Fruit fly (Drosophila melanogaster) whole organism, embryonic: ENCODE results near the gene Muc91C.

ENCODE experiments used
- Ada2b ChIP-seq: fragments of 200-800 bp; sonication (Bioruptor generic); IDR thresholded peaks from 2 replicates; pipeline ENCODE4 v1.3.6; 2022; ENCODE audit warnings: missing biosample characterization, missing genetic modification characterization
- CG11504 ChIP-seq: fragments of 200-800 bp; sonication (Bioruptor generic); optimal IDR thresholded peaks from 3 replicates; lab custom pipeline; 2019; ENCODE audit warnings: missing biosample characterization, mild to moderate bottlenecking, missing genetic modification characterization, moderate library complexity
- CG15696 ChIP-seq: fragments of 200-800 bp; sonication (Bioruptor generic); optimal IDR thresholded peaks from 2 replicates; lab custom pipeline; 2019; ENCODE audit warnings: missing biosample characterization, mild to moderate bottlenecking, missing genetic modification characterization, moderate library complexity
- CG1602 ChIP-seq: fragments of 200-800 bp; sonication (Bioruptor generic); optimal IDR thresholded peaks from 3 replicates; lab custom pipeline; 2016; ENCODE audit warnings: missing biosample characterization, missing genetic modification characterization
- CG1647 ChIP-seq: fragments of 200-800 bp; sonication (Bioruptor generic); optimal IDR thresholded peaks from 3 replicates; lab custom pipeline; 2016; ENCODE audit warnings: missing biosample characterization, missing genetic modification characterization
- CG16813 ChIP-seq: fragments of 200-800 bp; sonication (Bioruptor generic); IDR thresholded peaks from 3 replicates; pipeline ENCODE4 v1.3.6; 2022; ENCODE audit warnings: missing biosample characterization, missing genetic modification characterization; ENCODE audit not compliant: partially characterized antibody
- CG17328 ChIP-seq: fragments of 200-800 bp; sonication (Bioruptor generic); IDR thresholded peaks from 2 replicates; pipeline ENCODE4 v1.3.6; 2022; ENCODE audit warnings: missing biosample characterization, missing genetic modification characterization
- CG17829 ChIP-seq: fragments of 200-800 bp; optimal IDR thresholded peaks from 2 replicates; lab custom pipeline; 2019; ENCODE audit warnings: missing biosample characterization, mild to moderate bottlenecking, missing genetic modification characterization, moderate library complexity
- CG17912 ChIP-seq: fragments of 200-800 bp; sonication (Bioruptor generic); optimal IDR thresholded peaks from 2 replicates; lab custom pipeline; 2018; ENCODE audit warnings: missing biosample characterization, mild to moderate bottlenecking, missing genetic modification characterization
- CG31224 ChIP-seq: fragments of 200-800 bp; sonication (Bioruptor generic); IDR thresholded peaks from 2 replicates; pipeline ENCODE4 v1.3.6; 2022; ENCODE audit warnings: missing biosample characterization, missing genetic modification characterization
- CG4424 ChIP-seq: fragments of 200-800 bp; sonication (Bioruptor generic); optimal IDR thresholded peaks from 3 replicates; lab custom pipeline; 2016; ENCODE audit warnings: missing biosample characterization, missing genetic modification characterization
- CG4854 ChIP-seq: fragments of 200-800 bp; sonication (Bioruptor generic); optimal IDR thresholded peaks from 2 replicates; lab custom pipeline; 2016; ENCODE audit warnings: missing biosample characterization, missing genetic modification characterization, inconsistent platforms
- CG6854 ChIP-seq: fragments of 200-800 bp; sonication (Bioruptor generic); optimal IDR thresholded peaks from 3 replicates; lab custom pipeline; 2017; ENCODE audit warnings: missing biosample characterization, mild to moderate bottlenecking, missing genetic modification characterization
- CG8281 ChIP-seq: fragments of 200-800 bp; sonication (Bioruptor generic); optimal IDR thresholded peaks from 2 replicates; lab custom pipeline; 2018; ENCODE audit warnings: missing biosample characterization, mild to moderate bottlenecking, missing genetic modification characterization, moderate library complexity
- CG9437 ChIP-seq: fragments of 200-800 bp; sonication (Bioruptor generic); optimal IDR thresholded peaks from 2 replicates; lab custom pipeline; 2018; ENCODE audit warnings: missing biosample characterization, mild to moderate bottlenecking, missing genetic modification characterization
- CG9727 ChIP-seq: fragments of 200-800 bp; sonication (Bioruptor generic); optimal IDR thresholded peaks from 3 replicates; lab custom pipeline; 2017; ENCODE audit warnings: missing biosample characterization, mild to moderate bottlenecking, missing genetic modification characterization
- Deaf1 ChIP-seq: fragments of 200-800 bp; optimal IDR thresholded peaks from 3 replicates; lab custom pipeline; 2019; ENCODE audit warnings: missing biosample characterization, mild to moderate bottlenecking, missing genetic modification characterization, moderate library complexity
- Dll ChIP-seq: fragments of 200-800 bp; sonication (Bioruptor generic); IDR thresholded peaks from 4 replicates; pipeline ENCODE4 v1.3.6; 2022; ENCODE audit warnings: missing biosample characterization, missing genetic modification characterization; ENCODE audit not compliant: partially characterized antibody
- Doc3 ChIP-seq: fragments of 200-800 bp; sonication (Bioruptor generic); IDR thresholded peaks from 3 replicates; pipeline ENCODE4 v1.3.6; 2022; ENCODE audit warnings: missing biosample characterization, missing genetic modification characterization; ENCODE audit not compliant: partially characterized antibody
- Fer1 ChIP-seq: fragments of 200-800 bp; sonication (Bioruptor generic); optimal IDR thresholded peaks from 2 replicates; lab custom pipeline; 2017; ENCODE audit warnings: missing biosample characterization, mild to moderate bottlenecking, missing genetic modification characterization
- Hr3 ChIP-seq: fragments of 200-800 bp; sonication (Bioruptor generic); optimal IDR thresholded peaks from 3 replicates; lab custom pipeline; 2016; ENCODE audit warnings: missing biosample characterization, missing genetic modification characterization
- Max ChIP-seq: fragments of 200-800 bp; sonication (Bioruptor generic); optimal IDR thresholded peaks from 2 replicates; lab custom pipeline; 2016; ENCODE audit warnings: missing biosample characterization, mild to moderate bottlenecking, missing genetic modification characterization
- Optix ChIP-seq: fragments of 200-800 bp; sonication (Bioruptor generic); IDR thresholded peaks from 3 replicates; pipeline ENCODE4 v1.3.6; 2022; ENCODE audit warnings: missing biosample characterization, missing genetic modification characterization
- PHDP ChIP-seq: fragments of 200-800 bp; sonication (Bioruptor generic); optimal IDR thresholded peaks from 3 replicates; lab custom pipeline; 2018; ENCODE audit warnings: missing biosample characterization, mild to moderate bottlenecking, missing genetic modification characterization, moderate library complexity
- Ravus ChIP-seq: fragments of 200-800 bp; sonication (Bioruptor generic); IDR thresholded peaks from 2 replicates; pipeline ENCODE4 v1.3.6; 2022; ENCODE audit warnings: missing biosample characterization, missing genetic modification characterization
- Trl ChIP-seq, 3 experiments: fragments of >200 bp in 2 of 3; fragments of 200-800 bp in 1 of 3; sonication (Bioruptor generic) in 1 of 3; optimal IDR thresholded peaks; 2 replicates in 1 of 3; 3 replicates in 2 of 3; lab custom pipeline; 2016 to 2017; ENCODE audit warnings: missing biosample characterization in 1 of 3, missing genetic modification characterization in 1 of 3
- corto ChIP-seq: fragments of 200-800 bp; sonication (Bioruptor generic); optimal IDR thresholded peaks from 2 replicates; lab custom pipeline; 2016; ENCODE audit warnings: missing biosample characterization, mild to moderate bottlenecking, missing genetic modification characterization, moderate library complexity
- ind ChIP-seq: fragments of 200-800 bp; sonication (Bioruptor generic); optimal IDR thresholded peaks from 3 replicates; lab custom pipeline; 2016; ENCODE audit warnings: missing biosample characterization, missing genetic modification characterization
- lilli ChIP-seq: fragments of 200-800 bp; sonication (Bioruptor generic); optimal IDR thresholded peaks from 3 replicates; lab custom pipeline; 2016; ENCODE audit warnings: missing biosample characterization, missing genetic modification characterization
- lola ChIP-seq, 3 experiments: fragments of >200 bp in 2 of 3; fragments of 200-800 bp in 1 of 3; sonication (Bioruptor generic) in 1 of 3; optimal IDR thresholded peaks; 2 replicates each; lab custom pipeline; 2017 to 2019; ENCODE audit warnings: missing biosample characterization in 3 of 3, missing genetic modification characterization in 3 of 3, mild to moderate bottlenecking in 1 of 3, moderate library complexity in 1 of 3
- luna ChIP-seq: fragments of 200-800 bp; sonication (Bioruptor generic); optimal IDR thresholded peaks from 2 replicates; lab custom pipeline; 2016; ENCODE audit warnings: missing biosample characterization, missing genetic modification characterization
- mld ChIP-seq: fragments of 200-800 bp; sonication (Bioruptor generic); IDR thresholded peaks from 3 replicates; pipeline ENCODE4 v1.3.6; 2022; ENCODE audit warnings: missing biosample characterization, missing genetic modification characterization; ENCODE audit not compliant: partially characterized antibody
- nerfin-1 ChIP-seq: fragments of 200-800 bp; sonication (Bioruptor generic); optimal IDR thresholded peaks from 3 replicates; lab custom pipeline; 2019; ENCODE audit warnings: missing biosample characterization, mild to moderate bottlenecking, missing genetic modification characterization, moderate library complexity
- peb ChIP-seq: fragments of 200-800 bp; sonication (Bioruptor generic); IDR thresholded peaks from 2 replicates; pipeline ENCODE4 v1.3.6; 2022; ENCODE audit warnings: missing biosample characterization, missing genetic modification characterization
- pum ChIP-seq: fragments of 200-800 bp; sonication (Bioruptor generic); optimal IDR thresholded peaks from 2 replicates; lab custom pipeline; 2016; ENCODE audit warnings: missing biosample characterization, missing genetic modification characterization
- repo ChIP-seq: fragments of 200-800 bp; sonication (Bioruptor generic); optimal IDR thresholded peaks from 2 replicates; lab custom pipeline; 2016; ENCODE audit warnings: missing biosample characterization, missing genetic modification characterization
- sens ChIP-seq: fragments of 200-800 bp; sonication (Bioruptor generic); peaks from one replicate; lab custom pipeline; 2016; ENCODE audit warnings: missing biosample characterization, missing genetic modification characterization
- sim ChIP-seq: fragments of 200-800 bp; sonication (Bioruptor generic); IDR thresholded peaks from 2 replicates; pipeline ENCODE4 v1.3.6; 2022; ENCODE audit warnings: missing biosample characterization, missing genetic modification characterization
- ttk ChIP-seq: fragments of 200-800 bp; sonication (Bioruptor generic); IDR thresholded peaks from 2 replicates; pipeline ENCODE4 v2.1.2; 2022; ENCODE audit warnings: missing biosample characterization, missing genetic modification characterization

The Muc91C gene

DNA sequence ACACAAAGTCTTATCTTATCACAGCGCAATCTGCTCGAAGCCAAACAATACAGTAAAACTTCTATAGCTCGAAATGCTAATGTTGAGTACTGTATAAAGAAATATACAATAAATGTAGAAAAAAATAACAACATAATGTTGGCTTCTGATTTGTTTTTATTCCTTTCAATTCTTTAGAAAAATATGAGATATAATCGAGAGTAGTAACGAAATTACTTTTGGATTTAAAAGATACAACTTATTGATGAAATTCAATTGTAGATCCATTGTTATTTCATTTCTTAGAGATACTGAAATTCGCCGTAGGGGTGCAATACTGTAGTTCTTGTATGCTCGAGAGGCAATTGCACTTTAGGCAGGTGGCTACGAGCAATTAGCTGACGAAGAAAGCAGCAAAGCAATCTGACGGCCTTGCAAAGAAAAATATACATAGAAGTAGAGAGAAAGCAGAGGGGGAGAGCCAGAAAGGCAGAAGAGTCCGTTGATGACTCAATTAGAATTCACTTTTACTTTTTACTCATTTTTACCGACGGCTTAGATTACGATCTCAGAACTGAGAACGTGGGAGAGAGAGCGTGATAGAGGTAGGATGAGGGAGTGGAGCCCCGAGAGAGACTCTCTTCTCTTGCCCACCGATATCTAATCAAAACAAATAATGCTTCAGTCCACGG lies 21.9 kb downstream of the Muc91C start (continued):
- TF ChIP-seq repo (GFP tag; lab: Kevin White, UChicago): no peak
- TF ChIP-seq Deaf1 (tag; lab: Kevin White, UChicago): no peak
- peak; percentile 18 for TF ChIP-seq Max (GFP tag; lab: Kevin White, UChicago)
- TF ChIP-seq PHDP (tag; lab: Kevin White, UChicago): peak; percentile 65
- no peak for TF ChIP-seq CG17912
- no peak for TF ChIP-seq lilli (GFP tag; lab: Kevin White, UChicago)
- TF ChIP-seq CG4424 (GFP tag; lab: Kevin White, UChicago): peak; percentile 38
- TF ChIP-seq CG1602 (GFP tag; lab: Kevin White, UChicago): peak; percentile 24
- TF ChIP-seq CG17829 (tag; lab: Kevin White, UChicago): peak; percentile 39
- TF ChIP-seq Dll (GFP tag; lab: Robert Waterston, UW): 0 out of 4 replicates have a peak, but pooled peaks have one; percentile 31
- TF ChIP-seq nerfin-1 (tag; lab: Kevin White, UChicago): peak; percentile 76
- no peak for TF ChIP-seq luna (GFP tag; lab: Kevin White, UChicago)
- peak; percentile 47; the same call in 1 of the 2 replicates for TF ChIP-seq CG17328 (GFP tag; lab: Robert Waterston, UW)
- no peak for TF ChIP-seq CG6854 (GFP tag; lab: Kevin White, UChicago)
- TF ChIP-seq Ada2b (GFP tag; lab: Robert Waterston, UW): no peak
- TF ChIP-seq CG1647: no peak
- no peak for TF ChIP-seq Optix (GFP tag; lab: Robert Waterston, UW)
- TF ChIP-seq peb (GFP tag; lab: Robert Waterston, UW): 0 out of 2 replicates have a peak, but pooled peaks have one; percentile 7
- TF ChIP-seq Ravus (GFP tag; lab: Robert Waterston, UW): no peak
- no peak for TF ChIP-seq Doc3 (GFP tag; lab: Robert Waterston, UW)
- peak; percentile 49 for TF ChIP-seq CG8281 (tag; lab: Kevin White, UChicago)
- peak in 1 of 3 experiments; percentile 67 for TF ChIP-seq lola (GFP tag; optimal IDR thresholded peaks at IDR 0.05; lab: Kevin White, UChicago)
- peak; percentile 91 for TF ChIP-seq sens (GFP tag; lab: Kevin White, UChicago)
- peak; percentile 44 for TF ChIP-seq corto (GFP tag; lab: Kevin White, UChicago)
- TF ChIP-seq Hr3 (GFP tag; lab: Kevin White, UChicago): peak; percentile 36
- TF ChIP-seq CG9437 (GFP tag; lab: Kevin White, UChicago): peak; percentile 14
- no peak for TF ChIP-seq sim
- TF ChIP-seq Trl (optimal IDR thresholded peaks at IDR 0.05; lab: Kevin White, UChicago): peak; percentile 79 to 80
- no peak for TF ChIP-seq Trl (GFP tag; optimal IDR thresholded peaks at IDR 0.05; lab: Kevin White, UChicago)
- peak; percentile 67 for TF ChIP-seq CG15696 (tag; lab: Kevin White, UChicago)
- TF ChIP-seq CG16813 (GFP tag; lab: Robert Waterston, UW): no peak
- TF ChIP-seq Fer1: no peak
- peak; percentile 58 for TF ChIP-seq CG11504 (tag; lab: Kevin White, UChicago)
- TF ChIP-seq pum (GFP tag; lab: Kevin White, UChicago): peak; percentile 43
- peak; percentile 41 for TF ChIP-seq CG9727 (GFP tag; lab: Kevin White, UChicago)
- TF ChIP-seq ind: peak; percentile 69
- 0 out of 2 replicates have a peak, but pooled peaks have one; percentile 29 for TF ChIP-seq CG31224
- TF ChIP-seq CG4854 (GFP tag; lab: Kevin White, UChicago): no peak
- TF ChIP-seq mld (GFP tag; lab: Robert Waterston, UW): no peak
- TF ChIP-seq ttk: 0 out of 2 replicates have a peak, but pooled peaks have one; percentile 29
- TF ChIP-seq, all 482 proteins: peak for 155
